Worm (Caenorhabditis elegans): Measurements from ENCODE around the gene C18E9.9.

ce11 chrII:8948640-8949039 is 40.7 kb downstream of the C18E9.9 start:
- TF ChIP-seq elt-3 (tag; optimal IDR thresholded peaks at IDR 0.05): no peak
- no peak for TF ChIP-seq lin-13 (tag; optimal IDR thresholded peaks at IDR 0.05)
- TF ChIP-seq unc-62 (GFP tag; optimal IDR thresholded peaks at IDR 0.05): no peak
- TF ChIP-seq nhr-28 (tag; optimal IDR thresholded peaks at IDR 0.05): no peak
- TF ChIP-seq unc-39 (tag; optimal IDR thresholded peaks at IDR 0.05): no peak
- TF ChIP-seq unc-120 (tag; optimal IDR thresholded peaks at IDR 0.05; ENCODE audit: poor library complexity, severe bottlenecking): no peak
- no peak for TF ChIP-seq drap-1 (GFP tag; optimal IDR thresholded peaks at IDR 0.05)
